Fruit fly (Drosophila melanogaster): Measurements from ENCODE around the gene CG8478.

Gene CG8478

dm6 chr3R:9740713-9741112, 22.7 kb upstream of the CG8478 start, which contains the start of gene Pnn (continued):
- TF ChIP-seq cas (GFP tag; IDR thresholded peaks at IDR 0.05), result no peak
- no peak for TF ChIP-seq CG7556 (GFP tag; optimal IDR thresholded peaks at IDR 0.05)
- no peak for TF ChIP-seq D19B (GFP tag; optimal IDR thresholded peaks at IDR 0.05)
- TF ChIP-seq wor (GFP tag; IDR thresholded peaks at IDR 0.05), result no peak
- TF ChIP-seq Nf-YC (tag; optimal IDR thresholded peaks at IDR 0.05), result peak; percentile 32
- no peak for TF ChIP-seq CG7786 (GFP tag; optimal IDR thresholded peaks at IDR 0.05)
- TF ChIP-seq Fer3 (tag; optimal IDR thresholded peaks at IDR 0.05), result no peak
- no peak for TF ChIP-seq CG6272 (GFP tag; IDR thresholded peaks at IDR 0.05)
- TF ChIP-seq ro (GFP tag; IDR thresholded peaks at IDR 0.05), result no peak
- TF ChIP-seq Abd-B (GFP tag; optimal IDR thresholded peaks at IDR 0.05), result no peak
- peak; percentile 32 for TF ChIP-seq stwl (tag; optimal IDR thresholded peaks at IDR 0.05)
- no peak for TF ChIP-seq mirr (GFP tag; optimal IDR thresholded peaks at IDR 0.05)
- TF ChIP-seq CG13624 (GFP tag; optimal IDR thresholded peaks at IDR 0.05), result no peak
- TF ChIP-seq CG3995 (GFP tag; optimal IDR thresholded peaks at IDR 0.05), result peak; percentile 95
- no peak for TF ChIP-seq CG16863 (GFP tag; optimal IDR thresholded peaks at IDR 0.05)
- TF ChIP-seq chn (GFP tag; optimal IDR thresholded peaks at IDR 0.05), result no peak
- no peak for TF ChIP-seq Rx (GFP tag; IDR thresholded peaks at IDR 0.05)
- TF ChIP-seq CG2120 (GFP tag; optimal IDR thresholded peaks at IDR 0.05), result peak; percentile 16
- peak; percentile 94 for TF ChIP-seq Opbp (GFP tag; IDR thresholded peaks at IDR 0.05; ENCODE audit: partially characterized antibody)
- no peak for TF ChIP-seq esg (GFP tag; conservative IDR thresholded peaks at IDR 0.05)
- TF ChIP-seq Taf1 (GFP tag; IDR thresholded peaks at IDR 0.05), result no peak
- TF ChIP-seq CG15514 (GFP tag; optimal IDR thresholded peaks at IDR 0.05), result no peak
- TF ChIP-seq CG33213 (GFP tag; optimal IDR thresholded peaks at IDR 0.05), result no peak
- no peak for TF ChIP-seq CG11085 (GFP tag; IDR thresholded peaks at IDR 0.05)
- no peak for TF ChIP-seq CG13775 (GFP tag; optimal IDR thresholded peaks at IDR 0.05)
- TF ChIP-seq CG2116 (GFP tag; optimal IDR thresholded peaks at IDR 0.05), result peak; percentile 44
- TF ChIP-seq CG4707 (GFP tag; optimal IDR thresholded peaks at IDR 0.05), result no peak
- no peak for TF ChIP-seq klu (GFP tag; IDR thresholded peaks at IDR 0.05)
- TF ChIP-seq al (GFP tag; IDR thresholded peaks at IDR 0.05), result 0 out of 2 replicates have a peak, but pooled peaks have one; percentile 6
- no peak for TF ChIP-seq CG12104 (GFP tag; optimal IDR thresholded peaks at IDR 0.05)
- TF ChIP-seq CG11504 (tag; optimal IDR thresholded peaks at IDR 0.05), result no peak
- no peak for TF ChIP-seq CG11723 (GFP tag; optimal IDR thresholded peaks at IDR 0.05)
- no peak for TF ChIP-seq D (optimal IDR thresholded peaks at IDR 0.05)
- peak; percentile 16 for TF ChIP-seq D (GFP tag; optimal IDR thresholded peaks at IDR 0.05)
- TF ChIP-seq CHES-1-like (GFP tag; optimal IDR thresholded peaks at IDR 0.05), result no peak
- TF ChIP-seq CG8478 (optimal IDR thresholded peaks at IDR 0.05), result no peak
- TF ChIP-seq odd (GFP tag; optimal IDR thresholded peaks at IDR 0.05), result no peak
- TF ChIP-seq Six4 (GFP tag; optimal IDR thresholded peaks at IDR 0.05), result no peak
- peak; percentile 68; the same call in 1 of the 3 replicates for TF ChIP-seq mld (GFP tag; IDR thresholded peaks at IDR 0.05; ENCODE audit: partially characterized antibody)
- no peak for TF ChIP-seq Max (GFP tag; optimal IDR thresholded peaks at IDR 0.05)
- TF ChIP-seq ERR (GFP tag; optimal IDR thresholded peaks at IDR 0.05), result no peak
- no peak for TF ChIP-seq ranshi (GFP tag; IDR thresholded peaks at IDR 0.05)
- TF ChIP-seq CG42726 (GFP tag; IDR thresholded peaks at IDR 0.05; ENCODE audit: partially characterized antibody), result peak; percentile 87; the same call in 1 of the 2 replicates
- TF ChIP-seq fd3F (GFP tag; optimal IDR thresholded peaks at IDR 0.05), result no peak
- peak; percentile 86 for TF ChIP-seq hb (GFP tag; IDR thresholded peaks at IDR 0.05; ENCODE audit: partially characterized antibody)
- no peak for TF ChIP-seq sc (optimal IDR thresholded peaks at IDR 0.05)
- no peak for TF ChIP-seq sc (GFP tag; optimal IDR thresholded peaks at IDR 0.05)
- no peak for TF ChIP-seq yki (optimal IDR thresholded peaks at IDR 0.05)
- TF ChIP-seq CG8290 (GFP tag; optimal IDR thresholded peaks at IDR 0.05), result no peak
- no peak for TF ChIP-seq CG8290 (tag; optimal IDR thresholded peaks at IDR 0.05)
- TF ChIP-seq MBD-R2 (GFP tag; IDR thresholded peaks at IDR 0.05), result peak; percentile 91
- no peak for TF ChIP-seq CG8765 (GFP tag; IDR thresholded peaks at IDR 0.05)
- no peak for TF ChIP-seq oc (tag; optimal IDR thresholded peaks at IDR 0.05)

All from whole organism, embryonic.